Worm (Caenorhabditis elegans): ENCODE data around the gene T21D12.7.

- TF ChIP-seq dmd-4 (tag; optimal IDR thresholded peaks at IDR 0.05) = no peak
- no peak for TF ChIP-seq R02D3.7 (tag; optimal IDR thresholded peaks at IDR 0.05)
- no peak for TF ChIP-seq ZK546.5 (tag; optimal IDR thresholded peaks at IDR 0.05)
- TF ChIP-seq unc-39 (tag; optimal IDR thresholded peaks at IDR 0.05) = no peak
- no peak for TF ChIP-seq aly-2 (tag; optimal IDR thresholded peaks at IDR 0.05)
- TF ChIP-seq lsy-2 (tag; optimal IDR thresholded peaks at IDR 0.05) = no peak
- TF ChIP-seq unc-62 (GFP tag; optimal IDR thresholded peaks at IDR 0.05) = no peak
- no peak for TF ChIP-seq fos-1 (tag; optimal IDR thresholded peaks at IDR 0.05)
- no peak for TF ChIP-seq nhr-11 (tag; optimal IDR thresholded peaks at IDR 0.05)
Observed at ce11 chrIV:273299-273698, 18.0 kb downstream of the T21D12.7 start, which contains the start of gene srh-282.
